Worm (Caenorhabditis elegans) whole organism, L1 larva: ENCODE measurements around the gene K08D8.3.

ENCODE experiments used
- ceh-8 ChIP-seq: fragments of 200-800 bp; sonication (Bioruptor generic); optimal IDR thresholded peaks from 2 replicates; lab custom pipeline; 2018; ENCODE audit warnings: mild to moderate bottlenecking, missing genetic modification characterization, moderate library complexity, missing compliant biosample characterization
- ceh-88 ChIP-seq: fragments of 200-800 bp; sonication (Bioruptor generic); IDR thresholded peaks from 2 replicates; pipeline ENCODE4 v1.3.6; 2022; ENCODE audit warnings: missing genetic modification characterization, missing compliant biosample characterization
- dpl-1 ChIP-seq, 3 experiments: fragments of 150-350 bp in 2 of 3; sonication (generic microtip) in 1 of 3; optimal IDR thresholded peaks; 2 replicates each; lab custom pipeline; 2014 to 2017; ENCODE audit warnings: missing biosample characterization in 3 of 3, missing genetic modification characterization in 3 of 3, missing genetic modification reagents in 3 of 3
- efl-1 ChIP-seq, 4 experiments: fragments of 150-350 bp; optimal IDR thresholded peaks in 3 of 4; peaks in 1 of 4; 1 replicate in 1 of 4; 2 replicates in 3 of 4; lab custom pipeline; 2014; ENCODE audit warnings: missing biosample characterization in 2 of 4, missing genetic modification characterization in 2 of 4, missing genetic modification reagents in 2 of 4
- elt-2 ChIP-seq: sonication (generic microtip); optimal IDR thresholded peaks from 2 replicates; lab custom pipeline; 2016; ENCODE audit warnings: missing genetic modification characterization, mild to moderate bottlenecking, inconsistent platforms, missing compliant biosample characterization, missing genetic modification reagents
- elt-3 ChIP-seq, 6 experiments: fragments of 150-350 bp in 1 of 6; sonication (generic microtip); optimal IDR thresholded peaks; 2 replicates each; lab custom pipeline; 2017 to 2018; ENCODE audit warnings: missing biosample characterization in 6 of 6, missing genetic modification characterization in 6 of 6, inconsistent platforms in 1 of 6
- fkh-4 ChIP-seq: sonication (generic microtip); optimal IDR thresholded peaks from 2 replicates; lab custom pipeline; 2016; ENCODE audit warnings: missing compliant biosample characterization, missing genetic modification characterization, borderline replicate concordance
- lin-35 ChIP-seq, 2 experiments: fragments of 150-350 bp; optimal IDR thresholded peaks; 2 replicates each; lab custom pipeline; 2014; ENCODE audit warnings: missing biosample characterization in 2 of 2, missing genetic modification characterization in 2 of 2, missing genetic modification reagents in 2 of 2
- mab-9 ChIP-seq: fragments of 200-800 bp; sonication (Bioruptor generic); IDR thresholded peaks from 2 replicates; pipeline ENCODE4 v1.3.6; 2022; ENCODE audit warnings: missing genetic modification reagents, missing genetic modification characterization, missing compliant biosample characterization
- mdl-1 ChIP-seq, 2 experiments: fragments of 150-350 bp; optimal IDR thresholded peaks; 2 replicates each; lab custom pipeline; 2014 to 2017; ENCODE audit warnings: missing biosample characterization in 2 of 2, missing genetic modification characterization in 2 of 2, inconsistent platforms in 1 of 2
- swsn-7 ChIP-seq: sonication (generic microtip); optimal IDR thresholded peaks from 2 replicates; lab custom pipeline; 2016; ENCODE audit warnings: missing genetic modification characterization, missing compliant biosample characterization
- unc-30 ChIP-seq: sonication (generic microtip); optimal IDR thresholded peaks from 2 replicates; lab custom pipeline; 2017; ENCODE audit warnings: missing biosample characterization, missing genetic modification characterization
- xbp-1 ChIP-seq: sonication (generic microtip); optimal IDR thresholded peaks from 2 replicates; lab custom pipeline; 2016; ENCODE audit warnings: missing genetic modification characterization, missing compliant biosample characterization
- zip-4 ChIP-seq: fragments of 200-800 bp; sonication (Bioruptor generic); optimal IDR thresholded peaks from 2 replicates; lab custom pipeline; 2018; ENCODE audit warnings: mild to moderate bottlenecking, missing genetic modification characterization, moderate library complexity, missing compliant biosample characterization

Gene K08D8.3

DNA sequence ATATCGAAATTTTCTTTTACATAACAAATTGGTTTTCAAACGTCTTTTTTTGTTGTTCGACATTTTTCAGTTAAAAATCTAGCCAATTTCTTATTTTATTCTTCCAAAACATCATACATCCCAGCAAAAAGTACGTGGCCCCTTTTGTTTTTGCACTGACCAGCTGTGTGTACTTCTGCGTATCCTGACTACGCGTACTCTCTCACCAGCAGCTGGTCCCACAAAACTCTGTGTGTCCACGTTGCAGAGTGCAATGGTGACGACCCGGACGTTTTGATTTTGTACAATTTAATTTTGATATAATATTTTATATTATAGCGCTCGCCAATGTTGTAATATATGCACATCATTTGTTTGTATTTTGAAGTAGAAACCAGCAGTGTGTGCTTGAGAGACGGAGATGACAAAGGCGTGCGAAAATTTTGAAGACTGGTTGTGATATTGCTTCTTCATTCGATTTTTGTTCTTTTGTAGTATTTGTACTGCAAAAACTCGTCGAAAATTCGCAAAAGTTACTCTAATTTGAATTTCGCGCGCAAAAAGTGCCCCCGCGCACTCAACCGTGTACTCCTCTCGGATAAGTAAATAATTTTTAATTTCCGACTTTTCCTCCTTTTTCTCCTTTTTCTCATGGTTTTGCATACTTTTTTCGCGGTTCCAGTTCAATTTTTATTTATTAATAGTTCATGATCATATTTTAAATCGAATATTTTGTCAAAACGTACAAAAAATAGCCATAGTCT lies 51.9 kb downstream of the K08D8.3 start:
- TF ChIP-seq mab-9: no peak
- no peak for TF ChIP-seq ceh-88 (GFP tag; lab: Robert Waterston, UW)
- TF ChIP-seq swsn-7 (tag; lab: Kevin White, UChicago): no peak
- TF ChIP-seq mdl-1 (tag; optimal IDR thresholded peaks at IDR 0.05; lab: Kevin White, UChicago): no peak
- no peak for TF ChIP-seq zip-4
- no peak for TF ChIP-seq xbp-1 (tag; lab: Kevin White, UChicago)
- TF ChIP-seq elt-3 (tag; optimal IDR thresholded peaks at IDR 0.05; lab: Kevin White, UChicago): no peak
- peak; percentile 73 to 84 for TF ChIP-seq efl-1 (optimal IDR thresholded peaks at IDR 0.05; lab: Kevin White, UChicago)
- peak; percentile 74 to 97 for TF ChIP-seq efl-1 (GFP tag; optimal IDR thresholded peaks at IDR 0.05 in 1 of 2; lab: Kevin White, UChicago)
- peak; percentile 39 to 62 for TF ChIP-seq lin-35 (GFP tag; optimal IDR thresholded peaks at IDR 0.05; lab: Kevin White, UChicago)
- TF ChIP-seq unc-30 (tag; lab: Kevin White, UChicago): no peak
- no peak for TF ChIP-seq fkh-4 (tag; lab: Kevin White, UChicago)
- TF ChIP-seq ceh-8 (GFP tag; lab: Kevin White, UChicago): no peak
- peak; percentile 48 to 71 (median 58) for TF ChIP-seq dpl-1 (GFP tag; optimal IDR thresholded peaks at IDR 0.05; lab: Kevin White, UChicago)
- TF ChIP-seq elt-2: no peak
